5 fruit fly cellular contexts compared by ENCODE assay signal in the genomic region with DNA sequence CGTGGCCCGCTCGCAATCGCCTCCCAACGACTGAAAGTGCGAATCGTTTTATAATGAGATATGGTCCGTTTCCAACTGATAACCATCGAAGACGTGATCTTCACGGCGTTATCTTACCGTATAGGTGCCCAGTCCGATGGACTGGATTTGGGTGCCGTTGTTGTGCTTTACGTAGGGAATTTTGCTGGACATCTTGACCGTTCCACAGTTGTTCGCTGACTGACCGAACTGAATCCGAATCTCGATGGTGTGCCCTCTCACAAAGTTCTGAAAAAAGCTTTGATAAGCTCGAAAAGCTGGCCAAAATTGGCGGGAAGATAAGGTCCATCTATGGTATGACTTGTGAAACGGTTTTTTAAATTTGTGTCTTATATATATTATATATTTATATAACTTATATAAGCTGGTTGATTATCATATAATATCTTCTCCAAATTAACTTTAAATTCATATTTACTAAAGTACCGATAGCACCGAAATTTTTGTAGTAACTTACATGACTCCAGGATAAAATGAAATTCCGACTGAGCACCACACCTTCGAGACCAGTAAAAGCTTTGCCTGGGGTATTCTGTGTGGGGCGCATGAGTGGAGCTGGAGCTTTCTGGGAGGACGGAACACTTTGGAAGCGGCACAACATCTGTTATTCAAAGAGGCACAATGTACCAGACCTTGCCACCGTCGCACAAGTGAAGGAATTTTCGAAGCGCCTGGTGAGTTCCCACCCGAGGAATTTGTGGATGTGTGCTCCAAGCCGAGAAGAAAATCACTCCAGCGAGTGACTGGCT.
TF ChIP-seq lines count a peak whose summit lies in the region.

Gene CG10863 (minus strand): TSS at position 225 of the 788 bp plus-strand sequence.
Gene CG14982 (plus strand): TSS at position 470 of the 788 bp plus-strand sequence.

- TF ChIP-seq CTCF in whole organism, embryonic (GFP tag; optimal IDR thresholded peaks at IDR 0.05; lab: Kevin White, UChicago): peak; percentile 35

TF ChIP-seq in whole organism, adult, 20 proteins besides CTCF, POLR2A, EP300 and RAD21 (continues in another document):
- TF ChIP-seq cnc (optimal IDR thresholded peaks at IDR 0.05; lab: Kevin White, UChicago) (no peak), cic (GFP tag; optimal IDR thresholded peaks at IDR 0.05; lab: Kevin White, UChicago) (peak; percentile 87), bab1 (GFP tag; optimal IDR thresholded peaks at IDR 0.05; lab: Kevin White, UChicago) (peak; percentile 28), Clk (GFP tag; optimal IDR thresholded peaks at IDR 0.05; lab: Kevin White, UChicago) (no peak), CG5204 (GFP tag; optimal IDR thresholded peaks at IDR 0.05; lab: Kevin White, UChicago) (no peak), tj (GFP tag; optimal IDR thresholded peaks at IDR 0.05; lab: Kevin White, UChicago) (no peak), CG12768 (GFP tag; optimal IDR thresholded peaks at IDR 0.05; lab: Kevin White, UChicago) (peak; percentile 54), CG14711 (tag; optimal IDR thresholded peaks at IDR 0.05; lab: Kevin White, UChicago) (peak; percentile 34), kay (GFP tag; lab: Kevin White, UChicago; ENCODE audit: borderline replicate concordance) (no peak), CG1620 (GFP tag; optimal IDR thresholded peaks at IDR 0.05; lab: Kevin White, UChicago) (peak; percentile 25), ovo (GFP tag; optimal IDR thresholded peaks at IDR 0.05; lab: Kevin White, UChicago) (no peak), Mnt (GFP tag; optimal IDR thresholded peaks at IDR 0.05; lab: Kevin White, UChicago) (peak; percentile 87), CG7045 (GFP tag; optimal IDR thresholded peaks at IDR 0.05; lab: Kevin White, UChicago) (no peak), CG11617 (GFP tag; optimal IDR thresholded peaks at IDR 0.05; lab: Kevin White, UChicago) (peak; percentile 15), toe (GFP tag; optimal IDR thresholded peaks at IDR 0.05; lab: Kevin White, UChicago) (no peak), CG7101 (tag; optimal IDR thresholded peaks at IDR 0.05; lab: Kevin White, UChicago) (peak; percentile 50)

TF ChIP-seq in whole organism, embryonic, 481 proteins besides CTCF, POLR2A, EP300 and RAD21 (continues in another document):
- TF ChIP-seq B-H1 (GFP tag; IDR thresholded peaks at IDR 0.05; lab: Robert Waterston, UW) (no peak), ftz-f1 (GFP tag; optimal IDR thresholded peaks at IDR 0.05; lab: Kevin White, UChicago) (no peak), p53 (GFP tag; optimal IDR thresholded peaks at IDR 0.05; lab: Kevin White, UChicago) (no peak), Taf1 (GFP tag; IDR thresholded peaks at IDR 0.05; lab: Robert Waterston, UW) (no peak), ewg (GFP tag; optimal IDR thresholded peaks at IDR 0.05; lab: Kevin White, UChicago) (peak; percentile 61), Dbx (GFP tag; IDR thresholded peaks at IDR 0.05; lab: Robert Waterston, UW) (peak; percentile 54; the same call in 1 of the 3 replicates), Hr51 (GFP tag; optimal IDR thresholded peaks at IDR 0.05; lab: Kevin White, UChicago) (no peak), Hmr (GFP tag; optimal IDR thresholded peaks at IDR 0.05; lab: Kevin White, UChicago) (peak; percentile 5), chinmo (GFP tag; IDR thresholded peaks at IDR 0.05; lab: Robert Waterston, UW; ENCODE audit: partially characterized antibody) (peak; percentile 50; the same call in 1 of the 4 replicates), Myb (GFP tag; optimal IDR thresholded peaks at IDR 0.05; lab: Kevin White, UChicago) (peak; percentile 20), Med (GFP tag; lab: Kevin White, UChicago) (peak; percentile 83), CG6689 (GFP tag; IDR thresholded peaks at IDR 0.05; lab: Robert Waterston, UW) (no peak), E2f1 (GFP tag; IDR thresholded peaks at IDR 0.05; lab: Robert Waterston, UW) (peak; percentile 44; the same call in 1 of the 2 replicates), Xbp1 (GFP tag; optimal IDR thresholded peaks at IDR 0.05; lab: Kevin White, UChicago) (no peak), wdn (GFP tag; IDR thresholded peaks at IDR 0.05; lab: Robert Waterston, UW) (no peak), mirr (GFP tag; optimal IDR thresholded peaks at IDR 0.05; lab: Kevin White, UChicago) (peak; percentile 29)

TF ChIP-seq in whole organism, prepupa, 60 proteins besides CTCF, POLR2A, EP300 and RAD21:
- TF ChIP-seq dac (GFP tag; optimal IDR thresholded peaks at IDR 0.05; lab: Kevin White, UChicago) (no peak), lz (GFP tag; optimal IDR thresholded peaks at IDR 0.05; lab: Kevin White, UChicago) (no peak), CG8319 (GFP tag; optimal IDR thresholded peaks at IDR 0.05; lab: Kevin White, UChicago) (no peak), svp (GFP tag; lab: Kevin White, UChicago) (peak; percentile 97), esn (GFP tag; optimal IDR thresholded peaks at IDR 0.05; lab: Kevin White, UChicago) (peak; percentile 20), acj6 (GFP tag; optimal IDR thresholded peaks at IDR 0.05; lab: Kevin White, UChicago) (no peak), Eip78C (GFP tag; lab: Kevin White, UChicago) (peak; percentile 69), vri (GFP tag; optimal IDR thresholded peaks at IDR 0.05; lab: Kevin White, UChicago) (peak; percentile 40), CG8632 (GFP tag; optimal IDR thresholded peaks at IDR 0.05; lab: Kevin White, UChicago) (no peak), eg (GFP tag; IDR thresholded peaks at IDR 0.05; lab: Robert Waterston, UW) (peak; percentile 25; the same call in 1 of the 3 replicates), CG6854 (GFP tag; optimal IDR thresholded peaks at IDR 0.05; lab: Kevin White, UChicago) (peak; percentile 28)

TF ChIP-seq in whole organism, pupa, 21 proteins besides CTCF, POLR2A, EP300 and RAD21:
- TF ChIP-seq CG10348 (GFP tag; IDR thresholded peaks at IDR 0.05; lab: Robert Waterston, UW) (no peak), CG8159 (tag; optimal IDR thresholded peaks at IDR 0.05; lab: Kevin White, UChicago) (peak; percentile 4), CG34367 (tag; optimal IDR thresholded peaks at IDR 0.05; lab: Kevin White, UChicago) (no peak), CG14655 (GFP tag; optimal IDR thresholded peaks at IDR 0.05; lab: Kevin White, UChicago) (no peak), CG32121 (GFP tag; IDR thresholded peaks at IDR 0.05; lab: Robert Waterston, UW) (no peak), CG15710 (tag; optimal IDR thresholded peaks at IDR 0.05; lab: Kevin White, UChicago) (no peak), CG13204 (GFP tag; optimal IDR thresholded peaks at IDR 0.05; lab: Kevin White, UChicago) (no peak), Snoo (tag; optimal IDR thresholded peaks at IDR 0.05; lab: Kevin White, UChicago) (peak; percentile 5), CG12605 (GFP tag; IDR thresholded peaks at IDR 0.05; lab: Robert Waterston, UW) (peak; percentile 70), Ets98B (GFP tag; IDR thresholded peaks at IDR 0.05; lab: Robert Waterston, UW) (no peak), CG17806 (tag; optimal IDR thresholded peaks at IDR 0.05; lab: Kevin White, UChicago) (no peak), Pif1B (GFP tag; optimal IDR thresholded peaks at IDR 0.05; lab: Kevin White, UChicago) (no peak), D1 (tag; optimal IDR thresholded peaks at IDR 0.05; lab: Kevin White, UChicago) (no peak), EcR (GFP tag; optimal IDR thresholded peaks at IDR 0.05; lab: Kevin White, UChicago) (peak; percentile 25), CG9948 (tag; optimal IDR thresholded peaks at IDR 0.05; lab: Kevin White, UChicago) (no peak), gl (tag; optimal IDR thresholded peaks at IDR 0.05; lab: Kevin White, UChicago) (no peak), fd96Ca (GFP tag; IDR thresholded peaks at IDR 0.05; lab: Robert Waterston, UW) (peak; percentile 8; the same call in 1 of the 3 replicates), Pif1A (GFP tag; optimal IDR thresholded peaks at IDR 0.05; lab: Kevin White, UChicago) (no peak), rn (GFP tag; IDR thresholded peaks at IDR 0.05; lab: Robert Waterston, UW) (no peak), CG4496 (GFP tag; IDR thresholded peaks at IDR 0.05; lab: Robert Waterston, UW) (0 out of 3 replicates have a peak, but pooled peaks have one; percentile 37), CG8301 (tag; optimal IDR thresholded peaks at IDR 0.05; lab: Kevin White, UChicago) (no peak)

TF ChIP-seq in whole organism, wandering third instar larva, 38 proteins besides CTCF, POLR2A, EP300 and RAD21:
- TF ChIP-seq Rel (GFP tag; optimal IDR thresholded peaks at IDR 0.05; lab: Kevin White, UChicago) (no peak), Rel (tag; optimal IDR thresholded peaks at IDR 0.05; lab: Kevin White, UChicago) (peak; percentile 80), Mio (GFP tag; optimal IDR thresholded peaks at IDR 0.05; lab: Kevin White, UChicago) (no peak), fru (GFP tag; optimal IDR thresholded peaks at IDR 0.05; lab: Kevin White, UChicago) (no peak), lola (GFP tag; optimal IDR thresholded peaks at IDR 0.05; lab: Kevin White, UChicago) (no peak), h (GFP tag; optimal IDR thresholded peaks at IDR 0.05; lab: Kevin White, UChicago) (peak; percentile 47), CrebA (GFP tag; optimal IDR thresholded peaks at IDR 0.05; lab: Kevin White, UChicago; ENCODE audit: borderline replicate concordance) (no peak), Dfd (GFP tag; optimal IDR thresholded peaks at IDR 0.05; lab: Kevin White, UChicago) (no peak), tai (GFP tag; optimal IDR thresholded peaks at IDR 0.05; lab: Kevin White, UChicago) (no peak), GATAd (GFP tag; optimal IDR thresholded peaks at IDR 0.05; lab: Kevin White, UChicago) (no peak), rgr (GFP tag; optimal IDR thresholded peaks at IDR 0.05; lab: Kevin White, UChicago) (peak; percentile 52), Dif (GFP tag; optimal IDR thresholded peaks at IDR 0.05; lab: Kevin White, UChicago; ENCODE audit: partially characterized antibody) (peak; percentile 41), N (GFP tag; optimal IDR thresholded peaks at IDR 0.05; lab: Kevin White, UChicago) (no peak), foxo (GFP tag; optimal IDR thresholded peaks at IDR 0.05; lab: Kevin White, UChicago) (no peak), br (GFP tag; optimal IDR thresholded peaks at IDR 0.05; lab: Kevin White, UChicago) (peak; percentile 35), dl (GFP tag; optimal IDR thresholded peaks at IDR 0.05; lab: Kevin White, UChicago; ENCODE audit: insufficient read depth in 1 of 2, partially characterized antibody in 2 of 2) (no peak), dmrt93B (GFP tag; optimal IDR thresholded peaks at IDR 0.05; lab: Kevin White, UChicago) (no peak), Vsx2 (GFP tag; optimal IDR thresholded peaks at IDR 0.05; lab: Kevin White, UChicago; ENCODE audit: partially characterized antibody) (peak; percentile 19), Sp1 (GFP tag; optimal IDR thresholded peaks at IDR 0.05; lab: Kevin White, UChicago) (peak; percentile 29), Jra (GFP tag; optimal IDR thresholded peaks at IDR 0.05; lab: Kevin White, UChicago) (no peak), dsf (GFP tag; optimal IDR thresholded peaks at IDR 0.05; lab: Kevin White, UChicago; ENCODE audit: borderline replicate concordance) (no peak), psq (GFP tag; optimal IDR thresholded peaks at IDR 0.05; lab: Kevin White, UChicago) (no peak), sv (GFP tag; optimal IDR thresholded peaks at IDR 0.05; lab: Kevin White, UChicago) (no peak), sage (GFP tag; optimal IDR thresholded peaks at IDR 0.05; lab: Kevin White, UChicago) (peak; percentile 8), OdsH (GFP tag; optimal IDR thresholded peaks at IDR 0.05; lab: Kevin White, UChicago) (peak; percentile 3)
